Worm (Caenorhabditis elegans) whole organism, L4/young adult: ENCODE results near the gene dpf-4.

Experiments
- W03F9.2 ChIP-seq: fragments of 150-350 bp; optimal IDR thresholded peaks from 2 replicates; lab custom pipeline; 2014; ENCODE audit warnings: missing biosample characterization, missing genetic modification characterization
- dao-5 ChIP-seq: sonication (generic microtip); optimal IDR thresholded peaks from 2 replicates; lab custom pipeline; 2016; ENCODE audit warnings: missing genotype, missing genetic modification characterization, moderate library complexity, missing compliant biosample characterization
- him-1 ChIP-seq: sonication (generic microtip); optimal IDR thresholded peaks from 2 replicates; lab custom pipeline; 2016; ENCODE audit warnings: missing genotype, missing genetic modification reagents, missing genetic modification characterization, missing compliant biosample characterization

The dpf-4 gene

DNA sequence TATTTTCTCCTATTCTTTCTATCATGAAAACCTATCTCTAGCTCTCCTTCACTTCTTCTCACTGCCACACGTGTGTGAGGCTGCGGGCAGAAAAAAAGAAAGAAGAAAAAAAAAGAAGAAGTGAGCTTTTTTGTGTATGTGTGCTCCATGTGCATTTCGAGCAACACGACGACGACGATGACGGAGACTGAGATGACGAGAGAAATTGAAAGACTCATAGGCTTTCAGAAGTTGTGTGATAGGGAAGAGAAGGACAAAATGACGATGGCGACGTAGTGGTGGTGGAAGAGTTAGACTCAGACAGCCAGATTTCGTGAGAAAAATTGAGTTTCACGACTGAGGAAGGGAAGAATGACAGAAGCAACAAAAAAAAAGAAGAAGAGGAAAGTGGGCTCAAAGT is 13.6 kb upstream of the dpf-4 start:
- TF ChIP-seq dao-5 (tag; lab: Kevin White, UChicago) (no peak), W03F9.2 (tag; lab: Kevin White, UChicago) (no peak), him-1 (tag; lab: Kevin White, UChicago) (peak; percentile 83)

DNA sequence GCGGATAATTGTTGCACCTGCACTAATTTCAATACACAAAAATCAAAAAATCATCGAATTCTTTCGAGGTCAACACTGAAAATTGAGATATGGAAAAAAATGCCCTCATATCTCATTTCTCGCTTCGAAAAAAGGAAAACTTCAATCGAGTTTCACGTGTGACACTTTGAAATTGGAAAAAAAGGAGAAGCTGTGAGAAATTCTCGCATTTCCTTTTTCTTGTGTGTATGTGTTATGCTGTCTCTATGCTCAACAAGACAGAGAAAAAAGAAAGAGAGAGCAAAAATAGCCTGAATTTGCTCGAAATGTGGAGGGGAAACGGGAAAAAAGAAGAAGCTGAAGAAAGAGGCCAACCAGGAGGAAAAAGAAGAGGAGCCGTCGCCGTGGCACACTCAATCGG is 12.7 kb upstream of the dpf-4 start:
- no peak for TF ChIP-seq dao-5 (tag; lab: Kevin White, UChicago)

DNA sequence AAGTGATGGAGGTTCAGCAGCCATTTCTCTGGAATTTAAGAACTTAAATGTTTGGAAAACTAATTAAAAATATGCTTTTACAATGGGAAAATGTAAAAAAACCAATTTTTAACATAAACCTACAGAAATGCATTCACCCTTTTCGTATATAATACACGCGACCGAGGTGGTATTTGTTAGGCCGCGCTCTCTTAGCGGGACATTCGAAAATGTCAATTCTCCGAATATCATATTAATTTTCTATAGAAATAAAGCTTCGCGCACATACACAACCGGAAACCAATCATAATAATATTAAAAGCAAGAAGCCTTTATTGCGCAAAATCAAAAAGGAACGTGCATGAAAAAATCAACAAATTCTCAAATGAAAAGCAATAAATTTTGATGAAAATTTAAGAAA is 5.9 kb upstream of the dpf-4 start, which contains the start of gene ddx-23:
ddx-23 (minus strand) TSS at position 30 of the 400 bp plus-strand sequence.
- TF ChIP-seq W03F9.2 (tag; lab: Kevin White, UChicago) (peak; percentile 1), him-1 (tag; lab: Kevin White, UChicago) (no peak)

DNA sequence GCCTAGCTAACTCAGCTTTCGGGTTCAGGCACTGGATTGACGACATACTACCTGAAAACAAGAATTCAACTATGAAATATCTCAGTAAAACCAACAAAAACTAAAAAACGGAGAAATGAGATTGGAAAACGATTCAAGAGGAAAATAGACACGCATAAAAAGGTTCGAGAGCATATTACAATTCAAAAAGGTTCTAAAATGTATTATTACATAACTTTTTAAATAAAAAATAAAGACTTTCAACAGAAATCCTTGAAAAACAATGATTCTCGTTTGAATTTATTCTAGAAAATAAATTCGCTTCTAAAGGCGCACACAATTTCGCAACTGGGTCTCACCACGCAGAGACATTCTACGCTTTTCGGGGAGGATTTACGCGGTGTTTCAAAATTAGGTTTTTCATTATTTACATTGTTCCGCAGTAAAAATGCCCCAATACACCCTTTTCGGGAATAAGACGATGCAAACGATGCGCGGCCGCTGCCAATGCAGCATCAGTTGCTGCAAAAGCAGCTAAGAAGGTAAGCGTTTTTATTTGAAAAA is 3.4 kb upstream of the dpf-4 start, which contains the start of the genes cct-6 and alh-9:
cct-6 (minus strand) TSS at position 51 of the 543 bp plus-strand sequence.
alh-9 (plus strand) TSS at position 382 of the 543 bp plus-strand sequence.
- TF ChIP-seq W03F9.2 (tag; lab: Kevin White, UChicago) (peak; percentile 94), dao-5 (tag; lab: Kevin White, UChicago) (no peak)

DNA sequence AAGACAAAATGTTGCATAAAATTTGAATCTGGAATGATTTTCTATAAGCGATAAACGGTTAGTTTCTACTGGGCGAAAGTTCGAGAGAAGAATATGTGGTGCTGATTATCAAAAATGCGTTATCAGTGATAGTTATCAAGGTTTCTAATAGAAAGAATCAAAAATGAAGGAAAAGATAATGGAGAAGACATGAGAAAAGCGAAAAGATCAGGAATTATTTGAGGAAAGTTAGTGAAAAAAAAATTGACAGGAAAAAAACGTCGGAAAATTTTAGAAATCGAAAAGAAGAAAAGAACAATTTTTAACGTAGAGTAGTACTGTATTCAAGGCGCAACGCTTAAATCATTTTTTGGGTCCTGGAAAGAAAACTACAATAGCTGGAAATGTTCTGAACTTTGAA is 4.7 kb downstream of the dpf-4 start, which contains the start of gene dnpp-1:
dnpp-1 (minus strand) TSS at position 30 of the 400 bp plus-strand sequence.
- TF ChIP-seq him-1 (tag; lab: Kevin White, UChicago) (no peak), W03F9.2 (tag; lab: Kevin White, UChicago) (peak; percentile 16)

DNA sequence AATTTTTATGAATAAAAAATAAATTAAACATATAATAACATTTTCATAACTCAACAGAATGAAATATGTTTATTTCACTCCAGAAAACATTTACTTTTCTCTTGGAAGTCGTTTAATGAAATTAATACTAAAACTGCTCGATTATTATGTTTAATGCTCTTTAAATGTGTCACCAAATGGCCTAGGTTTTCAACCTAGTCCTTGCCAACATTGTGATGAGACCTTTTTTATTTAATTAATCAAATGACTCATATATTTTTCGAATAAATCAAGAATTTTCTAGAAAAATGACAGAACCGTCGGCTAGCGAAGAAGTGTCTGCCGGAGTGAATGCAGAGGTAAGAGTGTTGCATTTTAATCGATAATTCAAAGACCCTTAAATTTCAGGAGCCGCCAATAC is 5.2 kb downstream of the dpf-4 start, which contains the start of gene rabn-5:
rabn-5 (plus strand) TSS at position 284 of the 400 bp plus-strand sequence.
- no peak for TF ChIP-seq him-1 (tag; lab: Kevin White, UChicago)
- no peak for TF ChIP-seq W03F9.2 (tag; lab: Kevin White, UChicago)
- TF ChIP-seq dao-5 (tag; lab: Kevin White, UChicago), result no peak

DNA sequence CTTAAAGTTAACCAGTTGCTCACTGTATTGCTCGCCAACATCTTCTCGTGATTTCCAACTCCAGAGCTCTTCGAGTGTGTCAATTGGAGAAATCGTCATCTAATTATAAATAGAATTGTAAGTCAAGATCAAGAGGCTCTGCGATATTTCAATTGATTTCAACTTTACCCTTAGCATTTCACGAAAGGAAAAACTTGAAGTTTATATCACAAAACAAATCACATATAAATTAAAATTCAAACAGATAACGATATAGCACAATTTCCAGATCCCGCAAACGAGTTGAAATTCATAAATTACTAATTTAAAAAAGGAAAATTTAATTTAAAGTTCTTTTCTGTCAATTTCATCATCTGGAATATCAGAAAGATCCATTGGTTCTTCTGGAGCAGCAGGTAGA is 9.3 kb downstream of the dpf-4 start, which contains the start of gene eng-1:
eng-1 (minus strand) TSS at position 101 of the 400 bp plus-strand sequence.
- TF ChIP-seq W03F9.2 (tag; lab: Kevin White, UChicago), result no peak
- TF ChIP-seq dao-5 (tag; lab: Kevin White, UChicago), result no peak

DNA sequence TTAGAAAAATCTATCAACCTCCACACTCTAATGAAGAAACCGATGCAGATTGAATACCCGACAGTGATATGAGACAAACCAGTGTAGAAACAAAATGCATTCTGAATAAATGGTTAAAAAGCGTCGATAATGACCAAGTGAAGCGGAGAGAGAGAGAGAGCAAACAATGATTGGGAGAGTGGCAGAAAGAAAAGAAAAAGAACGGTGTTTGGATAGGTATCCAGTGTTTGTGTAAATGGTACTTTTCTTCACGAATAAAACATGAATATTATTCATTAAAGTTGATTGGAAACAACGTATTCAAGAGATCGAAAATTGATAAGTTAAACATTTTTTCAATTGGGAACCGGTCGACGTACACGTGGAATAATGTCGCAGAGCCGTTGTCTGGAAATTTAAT is 10.3 kb downstream of the dpf-4 start, which contains the start of gene F01F1.15:
F01F1.15 (minus strand) TSS at position 101 of the 400 bp plus-strand sequence.
- TF ChIP-seq him-1 (tag; lab: Kevin White, UChicago), result no peak
- TF ChIP-seq dao-5 (tag; lab: Kevin White, UChicago), result no peak
- TF ChIP-seq W03F9.2 (tag; lab: Kevin White, UChicago), result no peak

DNA sequence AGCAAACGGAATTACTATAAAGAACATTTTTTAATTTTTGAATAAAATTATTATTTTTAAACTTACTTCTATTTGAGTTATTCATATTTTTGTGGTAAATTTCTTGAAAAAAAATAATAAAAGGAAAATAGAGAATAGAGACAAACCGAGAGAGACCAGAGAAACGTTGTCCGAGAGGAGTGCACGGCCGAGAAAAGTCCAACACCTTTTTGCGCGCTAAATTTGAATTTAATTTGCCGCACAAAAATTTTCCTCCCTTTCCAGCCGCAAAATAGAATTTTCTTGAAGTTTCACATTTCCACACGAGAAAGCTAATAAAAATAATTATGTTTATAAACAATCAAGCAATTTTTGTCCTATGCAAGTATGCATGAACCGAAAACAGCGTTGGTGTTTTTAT is 12.7 kb downstream of the dpf-4 start, which contains the start of the genes F01F1.11 and F01F1.3:
F01F1.11 (minus strand) TSS at position 118 of the 400 bp plus-strand sequence.
F01F1.3 (plus strand) TSS at position 179 of the 400 bp plus-strand sequence.
- TF ChIP-seq him-1 (tag; lab: Kevin White, UChicago) (no peak), W03F9.2 (tag; lab: Kevin White, UChicago) (peak; percentile 69), dao-5 (tag; lab: Kevin White, UChicago) (no peak)

DNA sequence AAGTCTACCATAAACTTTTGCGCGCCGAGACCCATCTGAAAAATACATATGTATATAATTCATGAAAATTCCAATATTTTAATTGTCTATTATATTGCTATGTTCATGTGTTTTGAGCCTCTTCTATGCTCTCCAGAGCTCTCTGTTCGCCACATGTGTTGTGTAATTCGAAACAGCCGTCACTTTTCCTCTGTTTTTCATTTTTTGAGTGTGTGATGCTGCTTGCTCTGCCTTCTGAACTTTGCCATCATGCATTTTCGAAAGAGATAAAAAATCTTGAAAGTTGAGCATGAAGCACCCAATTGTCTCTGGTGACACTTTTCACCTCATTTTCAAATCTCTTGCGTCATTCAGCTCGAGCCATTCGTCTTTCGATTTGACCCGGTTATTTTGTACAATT is 13.2 kb downstream of the dpf-4 start:
- TF ChIP-seq W03F9.2 (tag; lab: Kevin White, UChicago) (no peak), him-1 (tag; lab: Kevin White, UChicago) (no peak), dao-5 (tag; lab: Kevin White, UChicago) (no peak)

DNA sequence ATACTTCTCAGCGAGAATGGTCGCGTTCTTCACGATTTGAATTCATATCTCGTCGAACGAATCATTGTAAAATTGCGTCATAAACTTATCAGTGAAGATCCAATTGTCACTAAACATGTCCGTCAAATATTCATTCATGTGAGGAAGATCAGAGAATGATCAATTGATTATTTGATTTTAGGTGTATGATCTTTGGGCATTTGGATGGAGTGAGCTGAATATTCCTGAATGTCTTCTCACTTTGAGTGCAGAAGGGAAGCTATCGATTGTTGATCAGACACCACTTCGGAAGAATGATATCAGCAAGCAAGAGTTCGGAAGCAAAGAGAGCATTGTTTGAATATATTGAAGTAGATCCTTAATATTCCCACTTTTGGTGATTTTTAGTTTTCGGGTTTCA is 15.2 kb downstream of the dpf-4 start:
- TF ChIP-seq W03F9.2 (tag; lab: Kevin White, UChicago), result no peak

DNA sequence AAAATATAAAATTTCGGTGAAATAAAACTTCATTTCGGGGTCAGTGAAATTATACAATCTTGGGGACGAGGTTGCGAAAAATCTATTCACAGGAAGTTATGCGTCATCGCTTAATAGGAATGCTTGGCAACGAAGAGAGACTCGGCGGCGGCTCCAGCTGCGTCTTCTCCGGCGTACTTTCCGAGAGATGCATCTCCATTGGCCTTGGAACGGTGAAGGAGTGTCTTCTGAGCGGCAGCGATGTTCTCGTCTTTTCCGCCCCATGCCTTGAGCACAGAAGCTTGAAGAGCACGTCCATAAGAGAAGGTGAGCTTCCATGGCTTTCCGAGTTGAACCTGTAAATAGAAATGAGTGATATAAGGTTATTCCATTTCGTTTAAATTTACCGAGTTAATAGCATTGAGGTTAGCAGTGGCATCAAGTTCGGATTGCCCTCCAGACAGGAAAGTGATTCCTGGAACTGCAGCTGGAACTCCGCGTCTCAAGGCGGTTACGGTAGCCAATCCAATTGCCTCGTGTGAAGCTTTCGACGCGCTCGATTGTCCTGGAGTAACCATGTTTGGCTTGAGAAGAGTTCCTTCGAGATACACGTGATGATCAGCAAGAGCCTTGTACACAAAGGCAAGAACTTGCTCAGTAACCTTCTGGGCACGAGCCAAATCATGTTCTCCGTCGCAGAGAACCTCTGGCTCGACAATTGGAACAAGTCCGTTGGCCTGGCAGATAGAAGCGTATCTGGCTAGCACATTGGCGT is 15.7 kb downstream of the dpf-4 start:
- TF ChIP-seq him-1 (tag; lab: Kevin White, UChicago), result no peak
- TF ChIP-seq W03F9.2 (tag; lab: Kevin White, UChicago), result no peak
- no peak for TF ChIP-seq dao-5 (tag; lab: Kevin White, UChicago)

DNA sequence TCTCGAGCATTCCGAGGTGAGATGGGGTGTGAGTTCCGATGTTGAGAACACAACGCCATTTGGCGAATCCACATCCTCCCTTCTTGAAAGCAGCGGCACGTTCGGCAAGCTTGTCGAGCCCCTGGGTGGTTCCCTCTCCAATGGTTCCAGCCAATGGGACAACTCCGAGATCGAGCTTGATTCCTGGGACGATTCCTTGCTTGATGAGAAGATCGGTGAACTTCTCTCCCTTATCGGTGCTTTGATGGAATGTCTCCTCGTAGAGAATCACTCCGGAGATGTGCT is 16.3 kb downstream of the dpf-4 start:
- TF ChIP-seq him-1 (tag; lab: Kevin White, UChicago), result no peak
- no peak for TF ChIP-seq W03F9.2 (tag; lab: Kevin White, UChicago)
- TF ChIP-seq dao-5 (tag; lab: Kevin White, UChicago), result no peak

DNA sequence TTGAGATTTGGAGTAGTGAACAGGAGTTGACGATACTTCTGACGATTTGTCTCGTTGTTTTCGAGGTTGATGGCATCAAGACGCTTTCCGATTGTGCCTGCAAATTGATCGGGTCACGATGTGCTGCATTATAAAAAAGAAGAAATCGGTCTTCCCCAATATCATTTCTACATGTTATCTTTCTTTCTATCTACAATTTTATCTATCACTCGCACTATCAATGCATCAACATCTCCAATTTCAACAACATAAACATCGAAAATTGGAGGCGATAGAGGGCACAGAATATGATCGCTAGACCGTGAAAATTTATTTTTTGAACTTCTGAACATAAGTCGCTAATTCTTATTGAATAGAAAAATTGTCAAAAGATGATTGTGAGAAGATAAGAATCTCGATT is 16.6 kb downstream of the dpf-4 start:
- TF ChIP-seq him-1 (tag; lab: Kevin White, UChicago), result no peak
- TF ChIP-seq dao-5 (tag; lab: Kevin White, UChicago), result no peak
- TF ChIP-seq W03F9.2 (tag; lab: Kevin White, UChicago), result no peak
